Fruit fly (Drosophila melanogaster): Measurements from ENCODE around the gene CG13482.

The CG13482 gene

DNA sequence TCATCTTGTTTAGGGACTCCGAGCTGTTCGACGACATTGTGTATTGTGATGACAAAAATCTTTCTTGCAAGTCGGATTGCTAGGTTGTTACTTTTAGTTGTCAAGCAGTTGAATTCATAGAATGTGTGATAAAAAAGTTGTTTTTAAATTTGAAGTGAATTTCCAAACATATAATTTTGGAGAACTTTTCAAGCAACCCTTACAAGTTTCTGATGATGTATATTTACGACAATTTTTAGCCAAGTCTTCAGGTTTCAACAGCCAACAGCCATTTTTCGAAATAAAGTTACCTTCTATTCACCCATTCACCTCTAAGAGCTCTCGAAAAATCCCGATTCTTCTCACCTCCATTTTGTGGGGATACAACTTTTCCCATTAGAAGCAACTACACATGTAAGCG, 40.5 kb downstream of the CG13482 start, which contains the start of gene CG13481:
CG13481 (minus strand) TSS at position 101 of the 400 bp plus-strand sequence.
- TF ChIP-seq pan (optimal IDR thresholded peaks at IDR 0.05) (no peak), usp (GFP tag; optimal IDR thresholded peaks at IDR 0.05) (no peak), psq (optimal IDR thresholded peaks at IDR 0.05) (no peak), Dll (optimal IDR thresholded peaks at IDR 0.05) (no peak), EcR (GFP tag; optimal IDR thresholded peaks at IDR 0.05) (no peak), CG8478 (optimal IDR thresholded peaks at IDR 0.05) (no peak)

DNA sequence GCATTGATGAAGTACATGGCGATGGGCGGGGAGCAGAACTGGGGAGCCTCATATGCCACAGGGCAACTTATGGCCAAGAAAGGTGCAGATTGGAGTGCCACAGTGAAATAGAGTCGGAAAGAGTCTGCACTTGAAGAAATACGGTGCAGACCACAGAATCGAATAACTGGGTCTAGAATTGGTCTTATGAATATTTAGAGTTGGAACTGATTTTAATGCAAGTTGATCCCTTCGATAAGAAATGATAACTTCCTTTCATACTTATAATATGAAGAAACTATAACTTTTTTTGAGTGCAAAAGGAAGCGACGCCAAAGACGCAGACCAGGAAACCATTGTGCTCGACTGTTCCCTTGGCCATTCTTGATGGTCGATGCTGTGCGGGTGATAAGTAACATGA, 45.4 kb downstream of the CG13482 start:
- no peak for TF ChIP-seq EcR (GFP tag; optimal IDR thresholded peaks at IDR 0.05)
- no peak for TF ChIP-seq psq (optimal IDR thresholded peaks at IDR 0.05)
- TF ChIP-seq Dll (optimal IDR thresholded peaks at IDR 0.05): no peak
- TF ChIP-seq CG8478 (optimal IDR thresholded peaks at IDR 0.05): no peak
- no peak for TF ChIP-seq usp (GFP tag; optimal IDR thresholded peaks at IDR 0.05)
- no peak for TF ChIP-seq pan (optimal IDR thresholded peaks at IDR 0.05)

DNA sequence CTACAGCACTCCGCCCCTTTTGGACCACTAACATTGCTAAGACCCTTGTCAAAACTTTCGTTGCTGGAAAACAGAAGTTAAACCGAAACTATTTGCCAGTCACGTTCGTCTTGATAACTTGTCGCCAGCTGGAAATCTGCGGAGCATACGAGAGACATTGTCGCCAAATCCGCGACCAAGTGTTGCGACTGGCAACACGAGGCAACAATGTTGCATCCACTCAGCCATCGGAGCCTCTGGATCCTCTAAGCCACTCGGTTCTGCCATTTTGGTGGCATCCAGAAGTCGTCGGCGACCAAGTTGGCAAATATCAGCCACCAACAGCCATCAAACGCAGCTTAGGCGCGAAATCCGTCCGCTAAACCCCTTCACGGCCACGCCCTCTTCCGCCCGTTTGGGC, 46.7 kb downstream of the CG13482 start:
- TF ChIP-seq Dll (optimal IDR thresholded peaks at IDR 0.05): no peak
- TF ChIP-seq EcR (GFP tag; optimal IDR thresholded peaks at IDR 0.05): no peak
- TF ChIP-seq CG8478 (optimal IDR thresholded peaks at IDR 0.05): no peak
- no peak for TF ChIP-seq psq (optimal IDR thresholded peaks at IDR 0.05)
- no peak for TF ChIP-seq usp (GFP tag; optimal IDR thresholded peaks at IDR 0.05)
- TF ChIP-seq pan (optimal IDR thresholded peaks at IDR 0.05): no peak

All from whole organism.